Fruit fly (Drosophila melanogaster) Kc167 (cell line): ENCODE results near the gene CG46467.

Experiments
- Sin3A ChIP-seq: fragments of >200 bp; optimal IDR thresholded peaks from 2 replicates; lab custom pipeline; 2018; ENCODE audit warnings: missing external identifiers
- h ChIP-seq: fragments of >200 bp; optimal IDR thresholded peaks from 3 replicates; lab custom pipeline; 2018; ENCODE audit warnings: missing external identifiers

dm6 chr3R:9928205-9929008 lies 53.9 kb downstream of the CG46467 start:
- no peak for TF ChIP-seq Sin3A (lab: Kevin White, UChicago)
- TF ChIP-seq h (lab: Kevin White, UChicago): no peak
